Fruit fly (Drosophila melanogaster) whole organism, pupa: ENCODE data around the gene Jhbp2.

Experiments used
- CG10348 ChIP-seq: fragments of 200-800 bp; sonication (Bioruptor generic); IDR thresholded peaks from 2 replicates; pipeline ENCODE4 v1.3.6; 2022; ENCODE audit warnings: missing biosample characterization, missing genetic modification characterization
- CG12605 ChIP-seq: fragments of 200-800 bp; sonication (Bioruptor generic); IDR thresholded peaks from 2 replicates; pipeline ENCODE4 v1.3.6; 2022; ENCODE audit warnings: missing biosample characterization, missing genetic modification characterization
- CG13204 ChIP-seq: fragments of 200-800 bp; sonication (Bioruptor generic); optimal IDR thresholded peaks from 2 replicates; lab custom pipeline; 2018; ENCODE audit warnings: missing biosample characterization, mild to moderate bottlenecking, missing genetic modification characterization, moderate library complexity
- CG14655 ChIP-seq: fragments of 200-800 bp; sonication (Bioruptor generic); optimal IDR thresholded peaks from 3 replicates; lab custom pipeline; 2017; ENCODE audit warnings: mild to moderate bottlenecking, missing biosample characterization, missing genetic modification reagents, missing genetic modification characterization
- CG15710 ChIP-seq: fragments of 200-800 bp; sonication (Bioruptor generic); optimal IDR thresholded peaks from 2 replicates; lab custom pipeline; 2018; ENCODE audit warnings: missing biosample characterization, mild to moderate bottlenecking, missing genetic modification characterization, moderate library complexity
- CG17806 ChIP-seq: fragments of 200-800 bp; sonication (Bioruptor generic); optimal IDR thresholded peaks from 2 replicates; lab custom pipeline; 2018; ENCODE audit warnings: missing biosample characterization, mild to moderate bottlenecking, missing genetic modification characterization, moderate library complexity
- CG32121 ChIP-seq: fragments of 200-800 bp; sonication (Bioruptor generic); IDR thresholded peaks from 2 replicates; pipeline ENCODE4 v1.3.6; 2022; ENCODE audit warnings: missing biosample characterization, missing genetic modification characterization
- CG34367 ChIP-seq: fragments of 200-800 bp; sonication (Bioruptor generic); optimal IDR thresholded peaks from 2 replicates; lab custom pipeline; 2018; ENCODE audit warnings: missing biosample characterization, mild to moderate bottlenecking, missing genetic modification characterization
- CG4496 ChIP-seq: fragments of 200-800 bp; sonication (Bioruptor generic); IDR thresholded peaks from 3 replicates; pipeline ENCODE4 v1.3.6; 2022; ENCODE audit warnings: missing biosample characterization, missing genetic modification characterization
- CG8159 ChIP-seq: fragments of 200-800 bp; sonication (Bioruptor generic); optimal IDR thresholded peaks from 3 replicates; lab custom pipeline; 2018; ENCODE audit warnings: missing biosample characterization, mild to moderate bottlenecking, missing genetic modification characterization, moderate library complexity
- CG8301 ChIP-seq: fragments of 200-800 bp; sonication (Bioruptor generic); optimal IDR thresholded peaks from 2 replicates; lab custom pipeline; 2018; ENCODE audit warnings: missing biosample characterization, mild to moderate bottlenecking, missing genetic modification characterization
- CG9948 ChIP-seq: fragments of 200-800 bp; sonication (Bioruptor generic); optimal IDR thresholded peaks from 2 replicates; lab custom pipeline; 2018; ENCODE audit warnings: missing biosample characterization, mild to moderate bottlenecking, missing genetic modification characterization, moderate library complexity
- D1 ChIP-seq: fragments of 200-800 bp; sonication (Bioruptor generic); optimal IDR thresholded peaks from 2 replicates; lab custom pipeline; 2018; ENCODE audit warnings: missing biosample characterization, mild to moderate bottlenecking, missing genetic modification characterization, moderate library complexity
- EcR ChIP-seq: fragments of 200-800 bp; sonication (Bioruptor generic); optimal IDR thresholded peaks from 3 replicates; lab custom pipeline; 2019; ENCODE audit warnings: missing biosample characterization, missing genetic modification characterization, mild to moderate bottlenecking, moderate library complexity, missing genetic modification reagents
- Ets98B ChIP-seq: fragments of 200-800 bp; sonication (Bioruptor generic); IDR thresholded peaks from 2 replicates; pipeline ENCODE4 v1.3.6; 2022; ENCODE audit warnings: missing biosample characterization, missing genetic modification characterization
- Pif1A ChIP-seq: fragments of 200-800 bp; sonication (Bioruptor generic); optimal IDR thresholded peaks from 3 replicates; lab custom pipeline; 2016; ENCODE audit warnings: missing biosample characterization, missing genetic modification characterization
- Pif1B ChIP-seq: fragments of 200-800 bp; sonication (Bioruptor generic); optimal IDR thresholded peaks from 3 replicates; lab custom pipeline; 2016; ENCODE audit warnings: missing biosample characterization, missing genetic modification characterization
- Snoo ChIP-seq: fragments of 200-800 bp; sonication (Bioruptor generic); optimal IDR thresholded peaks from 3 replicates; lab custom pipeline; 2017; ENCODE audit warnings: missing biosample characterization, mild to moderate bottlenecking, missing genetic modification characterization, inconsistent platforms
- fd96Ca ChIP-seq: fragments of 200-800 bp; sonication (Bioruptor generic); IDR thresholded peaks from 3 replicates; pipeline ENCODE4 v1.3.6; 2022; ENCODE audit warnings: missing biosample characterization, missing genetic modification characterization
- gl ChIP-seq: fragments of 200-800 bp; sonication (Bioruptor generic); optimal IDR thresholded peaks from 2 replicates; lab custom pipeline; 2018; ENCODE audit warnings: missing biosample characterization, mild to moderate bottlenecking, missing genetic modification characterization
- rn ChIP-seq: fragments of 200-800 bp; sonication (Bioruptor generic); IDR thresholded peaks from 2 replicates; pipeline ENCODE4 v1.3.6; 2022; ENCODE audit warnings: missing biosample characterization, missing genetic modification characterization

Gene Jhbp2

dm6 chr3R:4960898-4961819, at the start of gene Jhbp2:
Gene Jhbp2 (minus strand): TSS chr3R:4961351.
- TF ChIP-seq CG4496 (GFP tag; lab: Robert Waterston, UW) (0 out of 3 replicates have a peak, but pooled peaks have one; percentile 32), Snoo (tag; lab: Kevin White, UChicago) (peak; percentile 60), Pif1B (GFP tag; lab: Kevin White, UChicago) (peak; percentile 35), CG13204 (GFP tag; lab: Kevin White, UChicago) (no peak), CG34367 (tag; lab: Kevin White, UChicago) (peak; percentile 20), CG9948 (tag; lab: Kevin White, UChicago) (no peak), CG8301 (tag; lab: Kevin White, UChicago) (peak; percentile 28), gl (no peak), EcR (GFP tag; lab: Kevin White, UChicago) (peak; percentile 43), rn (GFP tag; lab: Robert Waterston, UW) (no peak), CG32121 (GFP tag; lab: Robert Waterston, UW) (no peak), D1 (tag; lab: Kevin White, UChicago) (no peak), CG12605 (GFP tag; lab: Robert Waterston, UW) (no peak), CG10348 (GFP tag; lab: Robert Waterston, UW) (no peak), Pif1A (peak; percentile 50), CG14655 (GFP tag; lab: Kevin White, UChicago) (peak; percentile 8), CG8159 (tag; lab: Kevin White, UChicago) (peak; percentile 44), CG15710 (peak; percentile 34), CG17806 (tag; lab: Kevin White, UChicago) (peak; percentile 37), fd96Ca (no peak)
- TF ChIP-seq, all 21 proteins: peak for 11

- TF ChIP-seq D1 (tag; lab: Kevin White, UChicago) (peak; percentile 72), CG10348 (GFP tag; lab: Robert Waterston, UW) (peak; percentile 36; the same call in 1 of the 2 replicates), EcR (GFP tag; lab: Kevin White, UChicago) (peak; percentile 1), CG8159 (tag; lab: Kevin White, UChicago) (peak; percentile 79), fd96Ca (peak; percentile 93), CG32121 (GFP tag; lab: Robert Waterston, UW) (peak; percentile 88), CG15710 (peak; percentile 77), rn (GFP tag; lab: Robert Waterston, UW) (peak; percentile 69), Snoo (tag; lab: Kevin White, UChicago) (peak; percentile 13), CG4496 (GFP tag; lab: Robert Waterston, UW) (peak; percentile 94), gl (peak; percentile 68), Pif1B (GFP tag; lab: Kevin White, UChicago) (peak; percentile 83), CG13204 (GFP tag; lab: Kevin White, UChicago) (peak; percentile 55), CG34367 (tag; lab: Kevin White, UChicago) (peak; percentile 79), Ets98B (peak; percentile 91), Pif1A (peak; percentile 85), CG12605 (GFP tag; lab: Robert Waterston, UW) (peak; percentile 78), CG17806 (tag; lab: Kevin White, UChicago) (peak; percentile 84), CG9948 (tag; lab: Kevin White, UChicago) (peak; percentile 86), CG14655 (GFP tag; lab: Kevin White, UChicago) (peak; percentile 94), CG8301 (tag; lab: Kevin White, UChicago) (peak; percentile 92)
- TF ChIP-seq, all 21 proteins: peak for 21
Measured at dm6 chr3R:5010153-5010552, 49.0 kb upstream of the Jhbp2 start.

- TF ChIP-seq CG34367 (tag; lab: Kevin White, UChicago), result no peak
- no peak for TF ChIP-seq Pif1B (GFP tag; lab: Kevin White, UChicago)
- 0 out of 3 replicates have a peak, but pooled peaks have one; percentile 21 for TF ChIP-seq CG4496 (GFP tag; lab: Robert Waterston, UW)
- no peak for TF ChIP-seq CG17806 (tag; lab: Kevin White, UChicago)
- TF ChIP-seq Ets98B, result no peak; the same call in 1 of the 2 replicates
- TF ChIP-seq CG15710, result no peak
Measured at dm6 chr3R:5000663-5001062, 39.5 kb upstream of the Jhbp2 start.

- peak; percentile 59 for TF ChIP-seq CG32121 (GFP tag; lab: Robert Waterston, UW)
- no peak for TF ChIP-seq CG9948 (tag; lab: Kevin White, UChicago)
Measured at dm6 chr3R:4998739-4999138, 37.6 kb upstream of the Jhbp2 start.

dm6 chr3R:4997399-4998203, 36.5 kb upstream of the Jhbp2 start:
- peak; percentile 21 for TF ChIP-seq CG8301 (tag; lab: Kevin White, UChicago)
- TF ChIP-seq EcR (GFP tag; lab: Kevin White, UChicago), result no peak
- TF ChIP-seq CG34367 (tag; lab: Kevin White, UChicago), result peak; percentile 59
- peak; percentile 14; the same call in 1 of the 2 replicates for TF ChIP-seq rn (GFP tag; lab: Robert Waterston, UW)
- TF ChIP-seq CG10348 (GFP tag; lab: Robert Waterston, UW), result no peak
- peak; percentile 70 for TF ChIP-seq CG15710
- no peak; the same call in 1 of the 2 replicates for TF ChIP-seq CG12605 (GFP tag; lab: Robert Waterston, UW)
- TF ChIP-seq CG8159 (tag; lab: Kevin White, UChicago), result peak; percentile 72
- no peak for TF ChIP-seq CG32121 (GFP tag; lab: Robert Waterston, UW)
- TF ChIP-seq CG13204 (GFP tag; lab: Kevin White, UChicago), result no peak
- peak; percentile 85 for TF ChIP-seq Snoo (tag; lab: Kevin White, UChicago)
- peak; percentile 61 for TF ChIP-seq CG9948 (tag; lab: Kevin White, UChicago)
- peak; percentile 59; the same call in 1 of the 3 replicates for TF ChIP-seq fd96Ca
- TF ChIP-seq Pif1B (GFP tag; lab: Kevin White, UChicago), result peak; percentile 37
- peak; percentile 58 for TF ChIP-seq CG17806 (tag; lab: Kevin White, UChicago)
- no peak for TF ChIP-seq gl
- TF ChIP-seq CG14655 (GFP tag; lab: Kevin White, UChicago), result peak; percentile 48
- TF ChIP-seq Pif1A, result peak; percentile 68
- TF ChIP-seq Ets98B, result 0 out of 2 replicates have a peak, but pooled peaks have one; percentile 36
- TF ChIP-seq CG4496 (GFP tag; lab: Robert Waterston, UW), result peak; percentile 63
- no peak for TF ChIP-seq D1 (tag; lab: Kevin White, UChicago)
